Fruit fly (Drosophila melanogaster): ENCODE measurements around the gene Pli.

Gene Pli

DNA sequence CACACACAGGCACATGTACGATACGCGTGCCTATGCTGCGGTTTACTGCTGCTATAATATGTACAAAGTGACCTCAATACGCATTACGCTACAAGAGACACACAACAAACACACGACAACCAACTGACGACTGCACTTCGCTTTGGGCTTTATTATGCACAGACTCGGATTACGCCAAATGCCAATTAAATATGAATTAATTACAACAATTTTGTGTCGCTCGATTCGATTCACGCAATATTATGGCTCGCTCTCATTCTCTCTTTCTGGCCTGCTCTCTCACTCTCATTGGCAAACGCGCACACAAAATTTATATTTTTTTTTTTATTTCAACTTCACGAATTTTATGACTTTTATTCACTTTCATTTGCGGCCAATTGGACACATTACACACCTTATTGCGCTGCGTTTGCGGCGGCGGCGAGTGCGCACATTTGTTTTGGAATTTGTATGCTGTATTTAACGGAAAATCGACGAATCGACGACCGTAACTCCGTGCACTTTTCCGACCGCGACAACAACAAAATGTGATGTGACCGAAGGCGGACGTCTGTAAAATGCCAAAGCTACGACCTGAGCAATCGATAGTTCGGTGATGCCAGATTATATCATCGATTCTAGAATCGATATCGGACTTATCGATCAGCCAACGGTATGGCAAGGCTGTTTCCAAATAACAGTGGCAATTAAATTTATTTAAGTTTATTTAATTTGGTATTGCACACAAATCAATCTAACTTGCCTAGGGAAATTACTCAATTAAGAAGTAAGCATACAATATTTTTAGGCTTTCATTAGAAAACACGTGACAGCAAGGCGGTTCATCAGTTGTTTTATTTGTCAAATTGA is 32.9 kb upstream of the Pli start, which contains the start of the genes sba and CG31141 (continued):
- TF ChIP-seq H2.0 (GFP tag; IDR thresholded peaks at IDR 0.05) (no peak), CG10209 (GFP tag; optimal IDR thresholded peaks at IDR 0.05) (no peak), CG11247 (GFP tag; IDR thresholded peaks at IDR 0.05) (0 out of 2 replicates have a peak, but pooled peaks have one; percentile 13), ewg (GFP tag; optimal IDR thresholded peaks at IDR 0.05) (no peak), luna (GFP tag; optimal IDR thresholded peaks at IDR 0.05) (no peak), ap (GFP tag; IDR thresholded peaks at IDR 0.05) (no peak), Med (GFP tag) (peak; percentile 74), HmgZ (tag; optimal IDR thresholded peaks at IDR 0.05) (peak; percentile 67), Optix (GFP tag; IDR thresholded peaks at IDR 0.05) (no peak), Dip3 (GFP tag; optimal IDR thresholded peaks at IDR 0.05) (peak; percentile 9), CG13775 (GFP tag; optimal IDR thresholded peaks at IDR 0.05) (no peak), crc (GFP tag; optimal IDR thresholded peaks at IDR 0.05) (no peak), Asciz (GFP tag; optimal IDR thresholded peaks at IDR 0.05) (no peak), CG2875 (GFP tag; optimal IDR thresholded peaks at IDR 0.05) (no peak), tap (tag; optimal IDR thresholded peaks at IDR 0.05) (peak; percentile 16), CG2116 (GFP tag; optimal IDR thresholded peaks at IDR 0.05) (peak; percentile 34), CG14667 (GFP tag; IDR thresholded peaks at IDR 0.05) (no peak), CG10959 (GFP tag; IDR thresholded peaks at IDR 0.05) (no peak), Awh (GFP tag; IDR thresholded peaks at IDR 0.05) (no peak), CG11456 (GFP tag; IDR thresholded peaks at IDR 0.05) (peak; percentile 47; the same call in 1 of the 3 replicates), Gsc (GFP tag; IDR thresholded peaks at IDR 0.05) (no peak), Dbx (GFP tag; IDR thresholded peaks at IDR 0.05) (no peak), CG18011 (GFP tag; optimal IDR thresholded peaks at IDR 0.05) (no peak), tup (GFP tag; optimal IDR thresholded peaks at IDR 0.05) (no peak), CG6854 (GFP tag; optimal IDR thresholded peaks at IDR 0.05) (peak; percentile 26), CG32772 (GFP tag; IDR thresholded peaks at IDR 0.05) (peak; percentile 44), CG11560 (tag; IDR thresholded peaks at IDR 0.05) (no peak), CHES-1-like (GFP tag; optimal IDR thresholded peaks at IDR 0.05) (peak; percentile 13), MESR4 (GFP tag; optimal IDR thresholded peaks at IDR 0.05) (peak; percentile 71), fd64A (GFP tag; optimal IDR thresholded peaks at IDR 0.05) (no peak), CG3281 (GFP tag; optimal IDR thresholded peaks at IDR 0.05) (no peak), CG31388 (GFP tag; optimal IDR thresholded peaks at IDR 0.05) (no peak), her (GFP tag; optimal IDR thresholded peaks at IDR 0.05) (peak; percentile 31), Fer1 (GFP tag; optimal IDR thresholded peaks at IDR 0.05) (peak; percentile 48), al (GFP tag; IDR thresholded peaks at IDR 0.05) (no peak), stwl (tag; optimal IDR thresholded peaks at IDR 0.05) (peak; percentile 85), CG6765 (GFP tag; optimal IDR thresholded peaks at IDR 0.05) (peak; percentile 28), CG9609 (GFP tag; optimal IDR thresholded peaks at IDR 0.05) (no peak), Chrac-16 (GFP tag; optimal IDR thresholded peaks at IDR 0.05) (no peak), amos (GFP tag; IDR thresholded peaks at IDR 0.05; ENCODE audit: partially characterized antibody) (peak; percentile 94), C15 (GFP tag; IDR thresholded peaks at IDR 0.05) (no peak), CoRest (tag; optimal IDR thresholded peaks at IDR 0.05) (peak; percentile 59), lilli (GFP tag; optimal IDR thresholded peaks at IDR 0.05) (peak; percentile 26), mirr (GFP tag; optimal IDR thresholded peaks at IDR 0.05) (peak; percentile 42), CG10654 (GFP tag; optimal IDR thresholded peaks at IDR 0.05) (no peak), CG33213 (GFP tag; optimal IDR thresholded peaks at IDR 0.05) (peak; percentile 24), CG10431 (GFP tag; optimal IDR thresholded peaks at IDR 0.05) (peak; percentile 3), CG4282 (GFP tag; optimal IDR thresholded peaks at IDR 0.05) (no peak), slp2 (GFP tag; optimal IDR thresholded peaks at IDR 0.05) (no peak), z (GFP tag; IDR thresholded peaks at IDR 0.05) (no peak)

All from whole organism, embryonic.